Fruit fly (Drosophila melanogaster): ENCODE data around the gene GATAd.

The GATAd gene

dm6 chr2L:10366525-10366924, 33.0 kb downstream of the GATAd start, which contains the start of gene CG5056 (continued):
- TF ChIP-seq Lhr (GFP tag; optimal IDR thresholded peaks at IDR 0.05) (peak; percentile 54), CG7271 (tag; optimal IDR thresholded peaks at IDR 0.05) (peak; percentile 11), Dll (GFP tag; IDR thresholded peaks at IDR 0.05; ENCODE audit: partially characterized antibody) (peak; percentile 28; the same call in 1 of the 4 replicates), MESR4 (GFP tag; optimal IDR thresholded peaks at IDR 0.05) (peak; percentile 95), CG6689 (GFP tag; IDR thresholded peaks at IDR 0.05) (no peak), ems (GFP tag; optimal IDR thresholded peaks at IDR 0.05) (no peak), Xbp1 (GFP tag; optimal IDR thresholded peaks at IDR 0.05) (peak; percentile 28), CG13424 (tag; optimal IDR thresholded peaks at IDR 0.05) (peak; percentile 30), dm (GFP tag; optimal IDR thresholded peaks at IDR 0.05) (no peak), CG30020 (tag; optimal IDR thresholded peaks at IDR 0.05) (peak; percentile 100), CG10267 (tag; optimal IDR thresholded peaks at IDR 0.05) (peak; percentile 57), D (optimal IDR thresholded peaks at IDR 0.05) (no peak), D (GFP tag; optimal IDR thresholded peaks at IDR 0.05) (peak; percentile 22), Scr (GFP tag; IDR thresholded peaks at IDR 0.05; ENCODE audit: partially characterized antibody) (peak; percentile 26; the same call in 1 of the 2 replicates), ssp (GFP tag; IDR thresholded peaks at IDR 0.05) (peak; percentile 39; the same call in 1 of the 2 replicates), Med (GFP tag) (peak; percentile 78), stwl (tag; optimal IDR thresholded peaks at IDR 0.05) (peak; percentile 59), Dfd (GFP tag; optimal IDR thresholded peaks at IDR 0.05) (no peak), CG17568 (GFP tag; optimal IDR thresholded peaks at IDR 0.05) (no peak), CG12299 (tag; optimal IDR thresholded peaks at IDR 0.05) (no peak), Xrp1 (GFP tag; IDR thresholded peaks at IDR 0.05) (peak; percentile 17; the same call in 1 of the 2 replicates), CG3995 (GFP tag; optimal IDR thresholded peaks at IDR 0.05) (peak; percentile 7), Ssrp (tag; optimal IDR thresholded peaks at IDR 0.05) (no peak), sug (tag; optimal IDR thresholded peaks at IDR 0.05) (peak; percentile 37), gfzf (GFP tag; optimal IDR thresholded peaks at IDR 0.05) (peak; percentile 61), knrl (GFP tag; IDR thresholded peaks at IDR 0.05; ENCODE audit: partially characterized antibody) (peak; percentile 39; the same call in 1 of the 3 replicates), slbo (GFP tag; IDR thresholded peaks at IDR 0.05) (peak; percentile 43; the same call in 1 of the 2 replicates), luna (GFP tag; optimal IDR thresholded peaks at IDR 0.05) (no peak), CG8924 (tag; optimal IDR thresholded peaks at IDR 0.05) (peak; percentile 59), br (optimal IDR thresholded peaks at IDR 0.05) (no peak), Bgb (GFP tag; IDR thresholded peaks at IDR 0.05; ENCODE audit: partially characterized antibody) (no peak; the same call in 1 of the 2 replicates), Neu2 (GFP tag; optimal IDR thresholded peaks at IDR 0.05; ENCODE audit: borderline replicate concordance) (no peak), BEAF-32 (GFP tag; optimal IDR thresholded peaks at IDR 0.05) (peak; percentile 44), CG10147 (GFP tag; optimal IDR thresholded peaks at IDR 0.05) (peak; percentile 48), crp (GFP tag; optimal IDR thresholded peaks at IDR 0.05) (peak in 1 of 2 experiments; percentile 66), CG17829 (tag; optimal IDR thresholded peaks at IDR 0.05) (peak; percentile 47), CG17361 (GFP tag; IDR thresholded peaks at IDR 0.05) (peak; percentile 54; the same call in 2 of the 3 replicates), CG12391 (tag; optimal IDR thresholded peaks at IDR 0.05) (peak; percentile 47), Nf-YC (tag; optimal IDR thresholded peaks at IDR 0.05) (peak; percentile 53), her (GFP tag; optimal IDR thresholded peaks at IDR 0.05) (peak; percentile 95), CG13287 (GFP tag; IDR thresholded peaks at IDR 0.05; ENCODE audit: partially characterized antibody) (0 out of 2 replicates have a peak, but pooled peaks have one; percentile 39), Trl (optimal IDR thresholded peaks at IDR 0.05) (no peak), Trl (GFP tag; optimal IDR thresholded peaks at IDR 0.05) (no peak), CG6791 (GFP tag; IDR thresholded peaks at IDR 0.05; ENCODE audit: partially characterized antibody) (0 out of 3 replicates have a peak, but pooled peaks have one; percentile 25), NfI (GFP tag; optimal IDR thresholded peaks at IDR 0.05) (peak; percentile 28), phol (tag; optimal IDR thresholded peaks at IDR 0.05) (peak; percentile 40), NK7.1 (GFP tag; optimal IDR thresholded peaks at IDR 0.05) (no peak), peb (GFP tag; IDR thresholded peaks at IDR 0.05) (no peak), tll (GFP tag; optimal IDR thresholded peaks at IDR 0.05) (no peak)

Measured in whole organism, embryonic.